Worm (Caenorhabditis elegans) whole organism, young adult: ENCODE data around the gene C28H8.2.

Experiments used
- B0261.1 ChIP-seq: sonication (generic microtip); optimal IDR thresholded peaks from 2 replicates; lab custom pipeline; 2016; ENCODE audit warnings: mild to moderate bottlenecking, missing genetic modification characterization, moderate library complexity, missing compliant biosample characterization
- B0336.3 ChIP-seq: fragments of 200-800 bp; sonication (Bioruptor generic); IDR thresholded peaks from 2 replicates; pipeline ENCODE4 v1.3.6; 2022; ENCODE audit warnings: missing genetic modification characterization, missing compliant biosample characterization
- C06A6.2 ChIP-seq: fragments of 200-800 bp; sonication (Bioruptor generic); conservative IDR thresholded peaks from 2 replicates; pipeline ENCODE4 v1.3.6; 2022; ENCODE audit warnings: missing genetic modification characterization, missing compliant biosample characterization
- C17E4.6 ChIP-seq: fragments of 200-800 bp; sonication (Bioruptor generic); IDR thresholded peaks from 2 replicates; pipeline ENCODE4 v1.3.6; 2022; ENCODE audit warnings: missing genetic modification reagents, missing genetic modification characterization, missing compliant biosample characterization
- F10E7.11 ChIP-seq: sonication (generic microtip); optimal IDR thresholded peaks from 2 replicates; lab custom pipeline; 2017; ENCODE audit warnings: mild to moderate bottlenecking, missing genetic modification characterization, moderate library complexity, missing compliant biosample characterization
- F22D6.2 ChIP-seq: sonication (generic microtip); optimal IDR thresholded peaks from 2 replicates; lab custom pipeline; 2016; ENCODE audit warnings: mild to moderate bottlenecking, missing genetic modification characterization, missing compliant biosample characterization
- F39B2.1 ChIP-seq: fragments of 200-800 bp; sonication (Bioruptor generic); IDR thresholded peaks from 2 replicates; pipeline ENCODE4 v1.3.6; 2022; ENCODE audit warnings: missing genetic modification reagents, missing genetic modification characterization, missing compliant biosample characterization
- F52B5.7 ChIP-seq: sonication (generic microtip); optimal IDR thresholded peaks from 2 replicates; lab custom pipeline; 2016; ENCODE audit warnings: mild to moderate bottlenecking, missing genetic modification characterization, missing compliant biosample characterization
- T26A5.8 ChIP-seq: sonication (generic microtip); optimal IDR thresholded peaks from 2 replicates; lab custom pipeline; 2016; ENCODE audit warnings: missing genetic modification characterization, missing compliant biosample characterization
- Y53G8AR.9 ChIP-seq: fragments of 200-800 bp; sonication (Bioruptor generic); conservative IDR thresholded peaks from 2 replicates; pipeline ENCODE4 v1.3.6; 2022; ENCODE audit warnings: missing genetic modification reagents, missing genetic modification characterization, missing compliant biosample characterization
- Y95B8A.8 ChIP-seq: fragments of 200-800 bp; sonication (Bioruptor generic); IDR thresholded peaks from 2 replicates; pipeline ENCODE4 v1.3.6; 2022; ENCODE audit warnings: missing genetic modification reagents, missing genetic modification characterization, missing compliant biosample characterization
- ZK185.1 ChIP-seq: sonication (generic microtip); optimal IDR thresholded peaks from 2 replicates; lab custom pipeline; 2016; ENCODE audit warnings: mild to moderate bottlenecking, missing genetic modification characterization, missing compliant biosample characterization; ENCODE audit not compliant: poor library complexity, severe bottlenecking
- akir-1 ChIP-seq: fragments of 200-800 bp; sonication (Bioruptor generic); optimal IDR thresholded peaks from 2 replicates; lab custom pipeline; 2018; ENCODE audit warnings: mild to moderate bottlenecking, missing genetic modification characterization, moderate library complexity, missing compliant biosample characterization
- ama-1 ChIP-seq, 3 experiments: fragments of 150-350 bp in 1 of 3; sonication (generic microtip) in 2 of 3; optimal IDR thresholded peaks; 2 replicates each; lab custom pipeline; 2014 to 2018; ENCODE audit warnings: missing biosample characterization in 2 of 3, missing genetic modification characterization in 2 of 3, missing genetic modification reagents in 2 of 3
- aptf-2 ChIP-seq: fragments of 200-800 bp; sonication (Bioruptor generic); conservative IDR thresholded peaks from 2 replicates; pipeline ENCODE4 v1.3.6; 2022; ENCODE audit warnings: missing genetic modification reagents, missing genetic modification characterization, missing compliant biosample characterization
- athp-1 ChIP-seq: sonication (generic microtip); optimal IDR thresholded peaks from 2 replicates; lab custom pipeline; 2017; ENCODE audit warnings: mild to moderate bottlenecking, missing genetic modification characterization, missing compliant biosample characterization
- attf-3 ChIP-seq: fragments of 200-800 bp; sonication (Bioruptor generic); conservative IDR thresholded peaks from 2 replicates; pipeline ENCODE4 v1.3.6; 2022; ENCODE audit warnings: missing genetic modification reagents, missing genetic modification characterization, missing compliant biosample characterization
- bed-2 ChIP-seq: fragments of 200-800 bp; sonication (Bioruptor generic); IDR thresholded peaks from 2 replicates; pipeline ENCODE4 v1.3.6; 2022; ENCODE audit warnings: missing genetic modification reagents, missing genetic modification characterization, missing compliant biosample characterization
- ceh-100 ChIP-seq: fragments of 200-800 bp; sonication (Bioruptor generic); IDR thresholded peaks from 2 replicates; pipeline ENCODE4 v1.3.6; 2022; ENCODE audit warnings: missing genetic modification reagents, missing genetic modification characterization, missing compliant biosample characterization
- ceh-27 ChIP-seq: fragments of 200-800 bp; sonication (Bioruptor generic); optimal IDR thresholded peaks from 2 replicates; lab custom pipeline; 2018; ENCODE audit warnings: mild to moderate bottlenecking, missing genetic modification characterization, moderate library complexity, missing compliant biosample characterization
- chd-7 ChIP-seq: sonication (generic microtip); optimal IDR thresholded peaks from 2 replicates; lab custom pipeline; 2016; ENCODE audit warnings: mild to moderate bottlenecking, missing genetic modification characterization, moderate library complexity, missing compliant biosample characterization
- dpff-1 ChIP-seq: sonication (generic microtip); optimal IDR thresholded peaks from 2 replicates; lab custom pipeline; 2017; ENCODE audit warnings: mild to moderate bottlenecking, missing genetic modification characterization, missing compliant biosample characterization
- egl-18 ChIP-seq: fragments of 200-800 bp; sonication (Bioruptor generic); IDR thresholded peaks from 2 replicates; pipeline ENCODE4 v1.3.6; 2022; ENCODE audit warnings: missing genetic modification reagents, missing genetic modification characterization, missing compliant biosample characterization
- egl-44 ChIP-seq: fragments of 200-800 bp; sonication (Bioruptor generic); IDR thresholded peaks from 2 replicates; pipeline ENCODE4 v1.3.6; 2022; ENCODE audit warnings: missing genetic modification reagents, missing genetic modification characterization, missing compliant biosample characterization
- fkh-3 ChIP-seq: sonication (generic microtip); optimal IDR thresholded peaks from 2 replicates; lab custom pipeline; 2016; ENCODE audit warnings: mild to moderate bottlenecking, missing genetic modification characterization, missing compliant biosample characterization
- gei-17 ChIP-seq: fragments of 200-800 bp; sonication (Bioruptor generic); optimal IDR thresholded peaks from 2 replicates; lab custom pipeline; 2018; ENCODE audit warnings: mild to moderate bottlenecking, missing genetic modification characterization, missing compliant biosample characterization
- him-1 ChIP-seq: sonication (generic microtip); optimal IDR thresholded peaks from 2 replicates; lab custom pipeline; 2016; ENCODE audit warnings: missing genotype, missing genetic modification reagents, missing genetic modification characterization, missing compliant biosample characterization
- hlh-12 ChIP-seq: sonication (generic microtip); optimal IDR thresholded peaks from 2 replicates; lab custom pipeline; 2016; ENCODE audit warnings: missing genetic modification characterization, missing compliant biosample characterization
- hlh-26 ChIP-seq: fragments of 200-800 bp; sonication (Bioruptor generic); conservative IDR thresholded peaks from 2 replicates; pipeline ENCODE4 v1.3.6; 2022; ENCODE audit warnings: missing genetic modification reagents, missing genetic modification characterization, missing compliant biosample characterization
- hmg-1.2 ChIP-seq: fragments of 200-800 bp; sonication (Bioruptor generic); IDR thresholded peaks from 2 replicates; pipeline ENCODE4 v1.3.6; 2022; ENCODE audit warnings: missing genetic modification reagents, missing genetic modification characterization, missing compliant biosample characterization
- hrde-1 ChIP-seq: sonication (generic microtip); optimal IDR thresholded peaks from 2 replicates; lab custom pipeline; 2016; ENCODE audit warnings: missing genetic modification characterization, mild to moderate bottlenecking, missing compliant biosample characterization, moderate library complexity, missing genotype, missing genetic modification reagents, borderline replicate concordance
- hsf-1 ChIP-seq: fragments of 200-800 bp; sonication (Bioruptor generic); IDR thresholded peaks from 2 replicates; pipeline ENCODE4 v1.3.6; 2022; ENCODE audit warnings: missing genetic modification reagents, missing genetic modification characterization, missing compliant biosample characterization
- let-526 ChIP-seq: fragments of 200-800 bp; sonication (Bioruptor generic); IDR thresholded peaks from 2 replicates; pipeline ENCODE4 v1.3.6; 2022; ENCODE audit warnings: missing genetic modification reagents, missing genetic modification characterization, missing compliant biosample characterization
- lin-35 ChIP-seq, 3 experiments: fragments of 150-350 bp in 2 of 3; sonication (generic microtip) in 1 of 3; optimal IDR thresholded peaks; 2 replicates each; lab custom pipeline; 2014 to 2018; ENCODE audit warnings: missing biosample characterization in 3 of 3, missing genetic modification characterization in 3 of 3, missing genetic modification reagents in 3 of 3
- lsy-27 ChIP-seq: sonication (generic microtip); optimal IDR thresholded peaks from 2 replicates; lab custom pipeline; 2017; ENCODE audit warnings: missing genetic modification characterization, mild to moderate bottlenecking, missing compliant biosample characterization, antibody characterized with exemption, missing genotype, borderline replicate concordance; ENCODE audit not compliant: insufficient read depth
- mcd-1 ChIP-seq: fragments of 200-800 bp; sonication (Bioruptor generic); IDR thresholded peaks from 2 replicates; pipeline ENCODE4 v1.3.6; 2022; ENCODE audit warnings: missing genetic modification reagents, missing genetic modification characterization, missing compliant biosample characterization
- mes-4 ChIP-seq: sonication (generic microtip); optimal IDR thresholded peaks from 2 replicates; lab custom pipeline; 2016; ENCODE audit warnings: missing genotype, missing genetic modification characterization, missing compliant biosample characterization
- mxl-1 ChIP-seq: sonication (generic microtip); optimal IDR thresholded peaks from 2 replicates; lab custom pipeline; 2016; ENCODE audit warnings: missing genetic modification characterization, missing compliant biosample characterization
- nhr-80 ChIP-seq: sonication (generic microtip); optimal IDR thresholded peaks from 2 replicates; lab custom pipeline; 2016; ENCODE audit warnings: missing genetic modification characterization, missing compliant biosample characterization
- nhr-90 ChIP-seq: sonication (generic microtip); optimal IDR thresholded peaks from 2 replicates; lab custom pipeline; 2016; ENCODE audit warnings: missing genotype, mild to moderate bottlenecking, missing genetic modification characterization, missing compliant biosample characterization
- pha-4 ChIP-seq: fragments of 150-350 bp; sonication (generic microtip); optimal IDR thresholded peaks from 2 replicates; lab custom pipeline; 2014; ENCODE audit warnings: missing biosample characterization, missing genetic modification reagents, missing genetic modification characterization
- sdz-38 ChIP-seq: sonication (generic microtip); optimal IDR thresholded peaks from 2 replicates; lab custom pipeline; 2016; ENCODE audit warnings: missing genotype, missing genetic modification characterization, missing compliant biosample characterization
- sea-2 ChIP-seq: fragments of 200-800 bp; sonication (Bioruptor generic); IDR thresholded peaks from 2 replicates; pipeline ENCODE4 v1.3.6; 2022; ENCODE audit warnings: missing genetic modification characterization, missing compliant biosample characterization
- sptf-2 ChIP-seq: fragments of 200-800 bp; sonication (Bioruptor generic); optimal IDR thresholded peaks from 2 replicates; lab custom pipeline; 2018; ENCODE audit warnings: mild to moderate bottlenecking, missing genetic modification characterization, missing compliant biosample characterization
- xnd-1 ChIP-seq: sonication (generic microtip); optimal IDR thresholded peaks from 2 replicates; lab custom pipeline; 2016; ENCODE audit warnings: missing genotype, missing genetic modification reagents, missing genetic modification characterization, missing compliant biosample characterization
- zfh-2 ChIP-seq: fragments of 200-800 bp; sonication (Bioruptor generic); conservative IDR thresholded peaks from 2 replicates; pipeline ENCODE4 v1.3.6; 2022; ENCODE audit warnings: missing genetic modification reagents, missing genetic modification characterization, missing compliant biosample characterization
- zim-3 ChIP-seq: sonication (generic microtip); optimal IDR thresholded peaks from 2 replicates; lab custom pipeline; 2017; ENCODE audit warnings: mild to moderate bottlenecking, missing genetic modification characterization, moderate library complexity, missing compliant biosample characterization
- ztf-18 ChIP-seq: sonication (generic microtip); optimal IDR thresholded peaks from 2 replicates; lab custom pipeline; 2016; ENCODE audit warnings: missing genotype, mild to moderate bottlenecking, missing genetic modification characterization, missing compliant biosample characterization

Gene C28H8.2

DNA sequence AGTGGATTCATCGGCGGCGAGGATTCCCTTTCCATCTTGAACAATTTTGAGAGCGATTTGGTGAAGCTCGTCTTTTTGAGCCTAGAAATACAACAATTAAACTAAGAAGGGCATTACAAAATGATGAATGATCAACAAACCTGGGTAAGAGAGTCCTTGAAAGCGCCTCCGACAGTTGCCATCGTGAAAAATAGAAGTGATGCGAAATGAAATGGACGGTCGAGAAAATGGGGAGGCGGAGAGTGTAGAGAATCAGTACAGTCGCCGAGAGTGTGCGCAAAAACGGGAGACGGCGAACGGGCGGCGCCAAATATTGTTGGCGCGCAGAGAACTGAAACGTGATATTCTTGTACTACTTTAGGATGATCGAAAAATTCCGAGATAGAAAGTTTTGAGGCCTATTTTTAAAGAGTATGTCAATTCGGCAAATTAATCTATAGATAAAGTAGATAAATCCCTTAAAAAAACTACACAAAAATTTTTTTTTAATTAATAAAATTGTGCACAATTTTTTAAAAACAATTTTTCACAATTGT, 43.9 kb upstream of the C28H8.2 start, which contains the start of gene aldo-2 (continued):
- TF ChIP-seq B0336.3 (GFP tag; lab: Robert Waterston, UW) = 0 out of 2 replicates have a peak, but pooled peaks have one; percentile 58
- TF ChIP-seq dpff-1 (tag; lab: Kevin White, UChicago) = no peak
- TF ChIP-seq F22D6.2 = no peak
- peak; percentile 40 for TF ChIP-seq ZK185.1 (tag; lab: Kevin White, UChicago)
- no peak for TF ChIP-seq pha-4
- no peak for TF ChIP-seq chd-7
- TF ChIP-seq aptf-2 = peak; percentile 70
- no peak for TF ChIP-seq mes-4 (tag; lab: Kevin White, UChicago)
- TF ChIP-seq attf-3 (GFP tag; lab: Robert Waterston, UW) = no peak
- peak; percentile 92 for TF ChIP-seq xnd-1 (tag; lab: Kevin White, UChicago)
- no peak for TF ChIP-seq lsy-27 (tag; lab: Kevin White, UChicago)
- TF ChIP-seq nhr-90 (tag; lab: Kevin White, UChicago) = no peak
- TF ChIP-seq sea-2 (GFP tag; lab: Robert Waterston, UW) = no peak
- TF ChIP-seq fkh-3 = no peak
- peak; percentile 42 for TF ChIP-seq ceh-27 (GFP tag; lab: Kevin White, UChicago)
- peak; percentile 72; the same call in 1 of the 2 replicates for TF ChIP-seq zfh-2 (GFP tag; lab: Robert Waterston, UW)
- TF ChIP-seq lin-35 (GFP tag; optimal IDR thresholded peaks at IDR 0.05; lab: Kevin White, UChicago) = peak in 1 of 3 experiments; percentile 20
- no peak for TF ChIP-seq let-526
- TF ChIP-seq hrde-1 (tag; lab: Kevin White, UChicago) = no peak
- TF ChIP-seq ceh-100 (GFP tag; lab: Robert Waterston, UW) = 0 out of 2 replicates have a peak, but pooled peaks have one; percentile 23
- TF ChIP-seq C17E4.6 = peak; percentile 84
- no peak for TF ChIP-seq him-1 (tag; lab: Kevin White, UChicago)
- no peak for TF ChIP-seq C06A6.2
- TF ChIP-seq B0261.1 (tag; lab: Kevin White, UChicago) = no peak
- TF ChIP-seq Y53G8AR.9 (GFP tag; lab: Robert Waterston, UW) = peak; percentile 84; the same call in 1 of the 2 replicates
- TF ChIP-seq ama-1 (optimal IDR thresholded peaks at IDR 0.05; lab: Kevin White, UChicago) = peak; percentile 53
- peak in 1 of 2 experiments; percentile 15 for TF ChIP-seq ama-1 (GFP tag; optimal IDR thresholded peaks at IDR 0.05; lab: Kevin White, UChicago)
- TF ChIP-seq F10E7.11 (tag; lab: Kevin White, UChicago) = no peak
- TF ChIP-seq sptf-2 (GFP tag; lab: Kevin White, UChicago) = no peak
- no peak for TF ChIP-seq hlh-26 (GFP tag; lab: Robert Waterston, UW)
- TF ChIP-seq sdz-38 = no peak
- TF ChIP-seq mxl-1 (tag; lab: Kevin White, UChicago) = no peak
- TF ChIP-seq hmg-1.2 (GFP tag; lab: Robert Waterston, UW) = peak; percentile 84
- peak; percentile 39 for TF ChIP-seq zim-3
- TF ChIP-seq bed-2 (GFP tag; lab: Robert Waterston, UW) = no peak
- peak; percentile 36 for TF ChIP-seq athp-1 (tag; lab: Kevin White, UChicago)
- peak; percentile 44; the same call in 1 of the 2 replicates for TF ChIP-seq egl-44
- peak; percentile 36 for TF ChIP-seq nhr-80 (tag; lab: Kevin White, UChicago)
- TF ChIP-seq ztf-18 (tag; lab: Kevin White, UChicago) = peak; percentile 37
- TF ChIP-seq gei-17 (GFP tag; lab: Kevin White, UChicago) = no peak
- TF ChIP-seq F39B2.1 (GFP tag; lab: Robert Waterston, UW) = no peak
- no peak for TF ChIP-seq akir-1 (GFP tag; lab: Kevin White, UChicago)
- TF ChIP-seq hlh-12 = no peak
- peak; percentile 92 for TF ChIP-seq Y95B8A.8
- TF ChIP-seq egl-18 = no peak
- TF ChIP-seq hsf-1 = peak; percentile 89
- TF ChIP-seq mcd-1 (GFP tag; lab: Robert Waterston, UW) = peak; percentile 69
- TF ChIP-seq T26A5.8 (tag; lab: Kevin White, UChicago) = no peak
- TF ChIP-seq F52B5.7 = no peak
